Fruit fly (Drosophila melanogaster): ENCODE results near the gene Ir7b.

Ir7b gene

DNA sequence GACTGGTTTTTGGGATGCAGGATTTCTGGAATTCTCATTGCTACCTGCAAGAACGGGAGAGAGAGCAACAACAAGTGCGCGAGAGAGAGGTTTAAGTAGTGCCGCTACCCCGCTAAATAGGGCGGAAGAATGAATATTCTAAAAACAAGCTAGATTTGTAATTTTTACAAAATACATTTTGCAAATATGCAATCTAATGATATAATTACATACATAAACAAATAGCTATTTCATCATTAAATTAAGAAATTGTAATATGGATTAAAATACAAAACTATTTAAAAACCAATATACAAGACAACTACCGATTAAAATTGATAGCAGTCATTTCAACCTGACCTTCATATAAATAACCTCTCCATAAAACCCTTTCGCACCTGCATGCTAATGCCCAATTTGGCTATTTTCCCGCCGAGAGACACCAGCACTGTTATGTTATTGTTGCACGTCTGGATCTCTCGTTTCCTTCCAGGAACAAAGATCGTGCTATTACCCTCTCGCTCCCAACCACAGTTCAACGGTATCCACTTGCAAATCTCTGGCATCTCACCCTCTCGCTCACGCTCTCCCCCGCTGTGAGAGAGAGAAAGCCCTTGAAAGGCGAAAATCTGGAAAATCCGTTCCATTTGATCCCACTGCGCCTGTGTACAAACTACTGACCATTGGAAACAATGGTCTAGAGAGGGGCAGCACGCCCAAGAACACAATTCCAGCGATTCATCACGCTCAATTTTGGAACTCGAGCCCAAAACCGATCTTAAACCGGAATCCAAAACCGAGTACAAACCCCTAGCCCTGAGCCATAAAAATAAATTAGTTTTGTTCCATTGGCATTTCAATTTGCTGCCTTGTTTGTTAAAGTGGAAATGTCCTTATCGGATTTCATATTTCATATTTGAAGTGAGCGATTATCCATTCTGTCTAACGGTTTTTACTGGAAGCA is 25.1 kb upstream of the Ir7b start, which contains the start of gene Nek2 (continued):
- TF ChIP-seq ftz-f1 (GFP tag; optimal IDR thresholded peaks at IDR 0.05) (no peak), Fer2 (tag; optimal IDR thresholded peaks at IDR 0.05) (no peak), CkIIα-i1 (GFP tag; IDR thresholded peaks at IDR 0.05) (no peak), CG17802 (tag; optimal IDR thresholded peaks at IDR 0.05) (no peak), slou (GFP tag; optimal IDR thresholded peaks at IDR 0.05) (no peak), CG9609 (GFP tag; optimal IDR thresholded peaks at IDR 0.05) (no peak), HLHmδ (GFP tag; optimal IDR thresholded peaks at IDR 0.05) (peak; percentile 4), Sry-δ (GFP tag; optimal IDR thresholded peaks at IDR 0.05) (no peak), sens (GFP tag) (peak; percentile 11), BEAF-32 (GFP tag; optimal IDR thresholded peaks at IDR 0.05) (no peak), CG6689 (GFP tag; IDR thresholded peaks at IDR 0.05) (no peak), CG12942 (GFP tag; optimal IDR thresholded peaks at IDR 0.05) (no peak), CG31224 (GFP tag; IDR thresholded peaks at IDR 0.05) (no peak), bbx (GFP tag; IDR thresholded peaks at IDR 0.05; ENCODE audit: partially characterized antibody) (no peak), CG12659 (GFP tag; optimal IDR thresholded peaks at IDR 0.05) (no peak), CG2712 (tag; optimal IDR thresholded peaks at IDR 0.05) (peak; percentile 9), phol (tag; optimal IDR thresholded peaks at IDR 0.05) (peak; percentile 5), CG3847 (GFP tag; IDR thresholded peaks at IDR 0.05) (no peak), hth (optimal IDR thresholded peaks at IDR 0.05) (no peak), scrt (GFP tag; optimal IDR thresholded peaks at IDR 0.05) (no peak), Abd-B (GFP tag; optimal IDR thresholded peaks at IDR 0.05) (no peak), CG18011 (GFP tag; optimal IDR thresholded peaks at IDR 0.05) (no peak), Hey (tag; optimal IDR thresholded peaks at IDR 0.05) (no peak), fd64A (GFP tag; optimal IDR thresholded peaks at IDR 0.05) (no peak), CG1832 (GFP tag; optimal IDR thresholded peaks at IDR 0.05) (peak; percentile 67), CG18619 (GFP tag; optimal IDR thresholded peaks at IDR 0.05) (no peak), CG11560 (tag; IDR thresholded peaks at IDR 0.05) (no peak), dmrt99B (tag; optimal IDR thresholded peaks at IDR 0.05) (no peak), kni (GFP tag; optimal IDR thresholded peaks at IDR 0.05) (peak; percentile 25), Asciz (GFP tag; optimal IDR thresholded peaks at IDR 0.05) (no peak), CG12391 (tag; optimal IDR thresholded peaks at IDR 0.05) (peak; percentile 37), Ets97D (GFP tag; optimal IDR thresholded peaks at IDR 0.05) (no peak), lola (GFP tag; optimal IDR thresholded peaks at IDR 0.05) (peak in 1 of 3 experiments; percentile 43), lmd (GFP tag; IDR thresholded peaks at IDR 0.05) (no peak), dmrt11E (tag; optimal IDR thresholded peaks at IDR 0.05) (peak; percentile 17), nerfin-1 (tag; optimal IDR thresholded peaks at IDR 0.05) (no peak), Stat92E (GFP tag; optimal IDR thresholded peaks at IDR 0.05) (peak in 1 of 3 experiments; percentile 2), row (GFP tag; IDR thresholded peaks at IDR 0.05) (peak; percentile 67), CG6654 (GFP tag; optimal IDR thresholded peaks at IDR 0.05) (no peak), Adf1 (GFP tag; IDR thresholded peaks at IDR 0.05) (no peak), pnt (GFP tag; optimal IDR thresholded peaks at IDR 0.05) (no peak), CG18262 (tag; optimal IDR thresholded peaks at IDR 0.05) (peak; percentile 8), CG15269 (tag; optimal IDR thresholded peaks at IDR 0.05) (no peak), sug (tag; optimal IDR thresholded peaks at IDR 0.05) (no peak), zen (tag; optimal IDR thresholded peaks at IDR 0.05) (peak; percentile 31), CG13287 (GFP tag; IDR thresholded peaks at IDR 0.05; ENCODE audit: partially characterized antibody) (no peak), insv (GFP tag; optimal IDR thresholded peaks at IDR 0.05) (peak in 1 of 2 experiments; percentile 77), CG3726 (GFP tag; IDR thresholded peaks at IDR 0.05) (no peak)

Measured in whole organism, embryonic.